Worm (Caenorhabditis elegans): Measurements from ENCODE around the gene ZC373.5.

The ZC373.5 gene

DNA sequence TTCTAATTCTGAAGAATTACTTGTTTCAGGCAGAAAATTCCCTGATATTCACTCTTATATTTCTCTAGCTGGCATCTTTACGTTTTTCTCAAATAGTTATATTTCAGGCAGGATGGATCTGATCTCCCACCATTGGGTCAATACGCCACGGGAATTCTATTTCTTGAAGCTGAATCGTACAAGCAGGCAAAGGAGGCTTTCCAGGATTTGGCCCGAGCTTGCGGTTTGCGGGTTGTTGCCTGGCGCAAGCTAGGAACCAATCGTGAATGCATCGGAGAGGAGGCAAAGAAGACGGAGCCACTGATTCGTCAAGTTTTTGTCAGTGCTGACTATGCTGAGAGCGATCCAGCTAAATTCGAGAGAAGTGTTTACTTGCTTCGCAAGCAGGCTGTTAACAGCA lies 10.9 kb upstream of the ZC373.5 start:
- TF ChIP-seq K02D7.2 (tag; optimal IDR thresholded peaks at IDR 0.05), result no peak
- no peak for TF ChIP-seq tbx-2 (tag; optimal IDR thresholded peaks at IDR 0.05)
- no peak for TF ChIP-seq T23F11.4 (GFP tag; optimal IDR thresholded peaks at IDR 0.05)

DNA sequence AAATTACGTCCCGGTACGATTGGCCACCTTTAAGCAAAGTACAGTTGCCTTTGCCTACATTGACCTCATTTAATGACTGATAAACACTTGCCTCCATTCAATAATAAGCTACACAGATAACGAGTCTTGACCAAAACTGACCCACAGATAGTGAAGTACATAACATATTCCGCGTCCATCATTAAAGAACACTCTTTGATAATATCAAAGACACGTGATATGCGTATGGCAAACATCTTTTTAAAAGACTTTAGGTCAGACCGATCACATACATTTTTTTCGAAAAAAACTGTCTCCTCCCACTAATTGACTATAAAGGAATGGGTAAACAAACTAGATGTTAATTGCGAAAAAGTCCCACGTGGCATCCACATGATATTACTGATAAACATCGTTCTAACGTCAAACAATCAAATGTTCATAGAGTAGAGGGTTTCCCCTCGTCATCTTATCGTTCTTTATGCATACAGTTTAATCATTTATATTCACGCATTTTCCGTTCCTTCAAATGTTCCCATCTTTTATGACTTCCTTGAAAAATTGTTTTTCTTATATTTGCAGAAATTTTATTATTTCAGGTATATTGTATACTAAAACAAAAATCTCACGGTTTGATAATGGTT lies 10.0 kb upstream of the ZC373.5 start, which contains the start of gene W07E11.1:
Gene W07E11.1 (plus strand): TSS at position 573 of the 623 bp plus-strand sequence.
- TF ChIP-seq ceh-22 (tag; optimal IDR thresholded peaks at IDR 0.05), result no peak
- TF ChIP-seq elt-2 (tag; optimal IDR thresholded peaks at IDR 0.05), result peak; percentile 94
- TF ChIP-seq ref-2 (tag; optimal IDR thresholded peaks at IDR 0.05), result no peak
- TF ChIP-seq elt-4 (tag; optimal IDR thresholded peaks at IDR 0.05), result no peak

DNA sequence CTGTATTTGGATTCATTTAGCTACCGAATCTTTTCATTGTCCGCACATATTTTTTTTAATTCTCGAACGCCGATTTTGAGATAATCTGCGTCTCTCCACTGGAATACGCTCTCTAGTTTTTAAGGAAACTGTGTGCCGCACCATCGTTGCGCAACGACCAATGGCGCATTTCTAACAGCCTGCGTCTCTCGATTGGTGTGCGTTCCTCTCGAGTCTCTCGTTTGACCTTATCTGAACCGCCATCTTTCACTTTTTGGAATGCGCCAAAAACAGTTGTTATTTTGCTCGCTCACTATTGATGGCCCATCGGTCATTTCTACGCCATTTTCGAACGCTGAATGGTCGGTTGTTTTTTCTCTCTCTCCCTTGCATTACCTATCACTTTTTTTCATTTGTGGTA lies 9.1 kb upstream of the ZC373.5 start:
- TF ChIP-seq ceh-9 (tag; optimal IDR thresholded peaks at IDR 0.05), result no peak
- no peak for TF ChIP-seq ceh-45 (GFP tag; IDR thresholded peaks at IDR 0.05)
- TF ChIP-seq elt-4 (tag; optimal IDR thresholded peaks at IDR 0.05), result no peak
- TF ChIP-seq fkh-6 (tag; optimal IDR thresholded peaks at IDR 0.05), result no peak

DNA sequence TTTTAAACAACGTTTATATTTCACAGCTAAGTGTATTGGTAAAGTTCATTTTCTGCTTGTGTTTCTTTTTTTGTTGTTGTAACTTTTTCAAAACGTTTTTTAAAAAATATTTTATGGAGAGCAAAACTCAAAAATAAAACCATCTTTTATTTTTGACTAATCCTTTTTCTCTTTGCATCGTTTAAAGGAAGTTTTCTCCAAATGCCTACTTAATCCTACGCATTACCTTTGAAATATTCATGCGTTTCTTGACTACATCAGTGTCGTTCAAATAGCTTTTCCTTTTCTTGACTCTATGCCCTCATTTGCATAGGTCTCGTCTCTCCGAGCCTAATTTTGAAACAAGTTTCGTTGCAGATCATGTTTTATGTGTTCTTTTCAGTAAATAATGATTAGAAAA lies 6.9 kb upstream of the ZC373.5 start:
- TF ChIP-seq ceh-48 (tag; optimal IDR thresholded peaks at IDR 0.05), result no peak
- no peak for TF ChIP-seq eyg-1 (tag; optimal IDR thresholded peaks at IDR 0.05)
- TF ChIP-seq C38D4.7 (GFP tag; optimal IDR thresholded peaks at IDR 0.05), result no peak
- TF ChIP-seq hlh-6 (tag; optimal IDR thresholded peaks at IDR 0.05), result no peak
- TF ChIP-seq gmeb-2 (tag; optimal IDR thresholded peaks at IDR 0.05), result no peak
- no peak for TF ChIP-seq che-1 (tag; optimal IDR thresholded peaks at IDR 0.05)
- no peak for TF ChIP-seq T23F11.4 (GFP tag; optimal IDR thresholded peaks at IDR 0.05)
- TF ChIP-seq ceh-34 (tag; optimal IDR thresholded peaks at IDR 0.05), result no peak
- TF ChIP-seq ceh-45 (GFP tag; IDR thresholded peaks at IDR 0.05), result no peak
- TF ChIP-seq mec-3 (tag; optimal IDR thresholded peaks at IDR 0.05; ENCODE audit: borderline replicate concordance), result no peak
- no peak for TF ChIP-seq ahr-1 (tag; optimal IDR thresholded peaks at IDR 0.05)

DNA sequence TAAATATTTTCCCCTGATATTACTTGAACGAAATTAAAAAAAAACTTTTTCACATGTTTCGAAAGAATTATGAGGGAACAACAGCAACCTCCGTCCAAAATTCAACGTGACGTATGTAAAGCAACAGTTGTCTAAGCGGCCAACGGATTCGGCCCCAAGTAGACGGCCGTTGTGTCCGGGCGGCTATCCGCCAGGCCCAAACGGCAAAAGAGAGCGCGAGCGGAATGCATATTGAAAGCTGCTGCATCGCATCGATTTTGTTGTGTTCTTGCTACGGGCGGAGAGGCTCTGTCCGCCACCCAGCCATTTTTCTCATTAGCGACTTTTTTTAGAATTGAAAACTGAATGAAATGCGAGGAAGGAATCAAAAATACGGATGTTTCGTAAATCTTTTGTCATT lies 5.0 kb upstream of the ZC373.5 start:
- peak; percentile 61 for TF ChIP-seq ceh-48 (tag; optimal IDR thresholded peaks at IDR 0.05)
- TF ChIP-seq ztf-16 (tag; optimal IDR thresholded peaks at IDR 0.05), result no peak

DNA sequence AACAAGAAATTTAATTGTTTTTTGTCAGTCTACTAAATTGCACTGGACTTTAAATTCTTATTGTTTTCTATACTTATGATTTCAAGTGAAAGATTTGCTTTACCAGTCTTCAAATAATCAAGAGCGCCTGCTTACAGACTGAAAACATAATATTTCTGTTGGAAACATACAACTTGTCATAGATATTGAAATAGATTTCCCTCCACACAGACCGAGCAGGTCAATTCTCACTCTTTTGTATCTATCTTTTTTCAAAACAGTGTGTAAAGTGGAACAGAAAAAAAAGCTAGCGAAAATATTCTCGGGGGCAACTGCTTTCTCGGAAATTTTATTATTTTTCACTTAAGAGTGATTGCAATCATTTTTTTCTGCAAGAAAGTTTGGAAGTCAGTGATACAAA lies 4.4 kb upstream of the ZC373.5 start:
- TF ChIP-seq K02D7.2 (tag; optimal IDR thresholded peaks at IDR 0.05) (no peak), elt-2 (tag; optimal IDR thresholded peaks at IDR 0.05) (no peak), ceh-19 (GFP tag; optimal IDR thresholded peaks at IDR 0.05) (no peak), sox-4 (tag; optimal IDR thresholded peaks at IDR 0.05) (no peak), ama-1 (optimal IDR thresholded peaks at IDR 0.05) (no peak), ceh-9 (tag; optimal IDR thresholded peaks at IDR 0.05) (no peak), T23F11.4 (GFP tag; optimal IDR thresholded peaks at IDR 0.05) (no peak), syd-9 (tag; optimal IDR thresholded peaks at IDR 0.05) (no peak), ets-4 (tag; optimal IDR thresholded peaks at IDR 0.05) (no peak), odd-2 (tag; optimal IDR thresholded peaks at IDR 0.05) (no peak), fkh-6 (tag; optimal IDR thresholded peaks at IDR 0.05) (no peak), ceh-45 (GFP tag; IDR thresholded peaks at IDR 0.05) (no peak), C08G9.2 (tag; optimal IDR thresholded peaks at IDR 0.05) (no peak), unc-55 (GFP tag; optimal IDR thresholded peaks at IDR 0.05) (no peak)

DNA sequence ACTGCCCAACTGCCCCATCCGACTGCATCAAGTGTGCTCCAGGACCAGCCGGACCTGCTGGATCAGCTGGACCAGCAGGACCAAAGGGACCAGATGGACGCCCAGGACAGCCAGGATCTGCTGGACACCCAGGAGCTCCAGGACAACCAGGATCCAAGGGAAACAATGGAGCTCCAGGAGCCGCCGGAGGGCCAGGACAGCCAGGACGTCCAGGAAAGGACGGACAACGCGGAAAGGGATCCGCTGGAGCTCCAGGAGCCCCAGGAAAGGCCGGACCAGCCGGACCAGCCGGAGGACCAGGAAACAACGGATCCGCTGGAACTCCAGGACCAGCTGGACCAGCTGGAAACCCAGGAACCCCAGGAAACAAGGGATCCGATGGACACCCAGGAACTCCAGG lies 3.9 kb upstream of the ZC373.5 start:
- TF ChIP-seq dmd-4 (tag; optimal IDR thresholded peaks at IDR 0.05; ENCODE audit: borderline replicate concordance) (no peak), hlh-6 (tag; optimal IDR thresholded peaks at IDR 0.05) (peak; percentile 49), mec-3 (tag; optimal IDR thresholded peaks at IDR 0.05; ENCODE audit: borderline replicate concordance) (peak; percentile 26), sdc-2 (tag; optimal IDR thresholded peaks at IDR 0.05) (peak; percentile 3), ceh-14 (tag; optimal IDR thresholded peaks at IDR 0.05) (no peak), pax-1 (tag; optimal IDR thresholded peaks at IDR 0.05) (no peak), unc-86 (tag; optimal IDR thresholded peaks at IDR 0.05) (no peak), pqm-1 (tag; optimal IDR thresholded peaks at IDR 0.05) (no peak), pag-3 (tag; optimal IDR thresholded peaks at IDR 0.05; ENCODE audit: borderline replicate concordance) (peak; percentile 21), unc-3 (GFP tag; conservative IDR thresholded peaks at IDR 0.05) (no peak), unc-3 (tag; optimal IDR thresholded peaks at IDR 0.05) (no peak), pat-9 (tag; optimal IDR thresholded peaks at IDR 0.05) (no peak), C38D4.7 (GFP tag; optimal IDR thresholded peaks at IDR 0.05) (no peak), unc-42 (tag; optimal IDR thresholded peaks at IDR 0.05) (peak; percentile 24)

Data from whole organism, late embryonic.